Worm (Caenorhabditis elegans) whole organism, mixed stage, embryonic: Measurements from ENCODE around the gene E02A10.4.

Experiments used
- M03D4.4 ChIP-seq: sonication (generic microtip); optimal IDR thresholded peaks from 2 replicates; lab custom pipeline; 2017; ENCODE audit warnings: mild to moderate bottlenecking, missing genetic modification characterization, missing compliant biosample characterization
- bed-3 ChIP-seq: fragments of 200-800 bp; sonication (Bioruptor generic); optimal IDR thresholded peaks from 3 replicates; lab custom pipeline; 2018; ENCODE audit warnings: mild to moderate bottlenecking, missing genetic modification characterization, moderate library complexity, missing compliant biosample characterization
- blmp-1 ChIP-seq: fragments of 150-350 bp; optimal IDR thresholded peaks from 2 replicates; lab custom pipeline; 2014; ENCODE audit warnings: missing biosample characterization, missing genetic modification characterization
- ceh-39 ChIP-seq: fragments of 150-350 bp; optimal IDR thresholded peaks from 2 replicates; lab custom pipeline; 2014; ENCODE audit warnings: missing biosample characterization, missing genetic modification characterization
- ceh-43 ChIP-seq: fragments of 200-800 bp; sonication (Bioruptor generic); optimal IDR thresholded peaks from 2 replicates; lab custom pipeline; 2018; ENCODE audit warnings: mild to moderate bottlenecking, missing genetic modification characterization, moderate library complexity, missing compliant biosample characterization
- ceh-83 ChIP-seq: fragments of 200-800 bp; sonication (Bioruptor generic); optimal IDR thresholded peaks from 2 replicates; lab custom pipeline; 2018; ENCODE audit warnings: mild to moderate bottlenecking, missing genetic modification characterization, missing compliant biosample characterization
- ces-1 ChIP-seq: fragments of 150-350 bp; optimal IDR thresholded peaks from 2 replicates; lab custom pipeline; 2014; ENCODE audit warnings: missing biosample characterization, missing genetic modification reagents, missing genetic modification characterization
- cnd-1 ChIP-seq: fragments of 200-800 bp; sonication (Bioruptor generic); optimal IDR thresholded peaks from 2 replicates; lab custom pipeline; 2018; ENCODE audit warnings: mild to moderate bottlenecking, missing genetic modification characterization, missing compliant biosample characterization
- drap-1 ChIP-seq: fragments of 200-800 bp; sonication (Bioruptor generic); optimal IDR thresholded peaks from 3 replicates; lab custom pipeline; 2018; ENCODE audit warnings: mild to moderate bottlenecking, missing genetic modification characterization, missing compliant biosample characterization
- elt-1 ChIP-seq: sonication (generic microtip); optimal IDR thresholded peaks from 2 replicates; lab custom pipeline; 2017; ENCODE audit warnings: missing genetic modification characterization, mild to moderate bottlenecking, missing compliant biosample characterization, antibody characterized with exemption, moderate library complexity, borderline replicate concordance; ENCODE audit not compliant: insufficient read depth
- flh-1 ChIP-seq: fragments of 200-800 bp; sonication (Bioruptor generic); optimal IDR thresholded peaks from 2 replicates; lab custom pipeline; 2018; ENCODE audit warnings: mild to moderate bottlenecking, missing genetic modification characterization, moderate library complexity, missing compliant biosample characterization
- ham-2 ChIP-seq: fragments of 200-800 bp; sonication (Bioruptor generic); optimal IDR thresholded peaks from 2 replicates; lab custom pipeline; 2018; ENCODE audit warnings: mild to moderate bottlenecking, missing genetic modification characterization, missing compliant biosample characterization
- hlh-1 ChIP-seq: fragments of 150-350 bp; optimal IDR thresholded peaks from 2 replicates; lab custom pipeline; 2014; ENCODE audit warnings: missing biosample characterization, missing genetic modification reagents, missing genetic modification characterization
- lin-32 ChIP-seq: fragments of 200-800 bp; sonication (Bioruptor generic); optimal IDR thresholded peaks from 2 replicates; lab custom pipeline; 2018; ENCODE audit warnings: mild to moderate bottlenecking, missing genetic modification characterization, missing compliant biosample characterization
- lsy-2 ChIP-seq: fragments of 150-350 bp; optimal IDR thresholded peaks from 2 replicates; lab custom pipeline; 2014; ENCODE audit warnings: missing biosample characterization, missing genetic modification characterization
- mab-5 ChIP-seq: fragments of 150-350 bp; optimal IDR thresholded peaks from 2 replicates; lab custom pipeline; 2014; ENCODE audit warnings: missing biosample characterization, missing genetic modification characterization
- mep-1 ChIP-seq: fragments of 150-350 bp; optimal IDR thresholded peaks from 2 replicates; lab custom pipeline; 2017; ENCODE audit warnings: missing biosample characterization, missing genetic modification reagents, missing genetic modification characterization, inconsistent platforms
- mls-2 ChIP-seq: sonication (generic microtip); optimal IDR thresholded peaks from 2 replicates; lab custom pipeline; 2016; ENCODE audit warnings: mild to moderate bottlenecking, missing genetic modification characterization, moderate library complexity, missing compliant biosample characterization
- nhr-12 ChIP-seq: fragments of 150-350 bp; optimal IDR thresholded peaks from 2 replicates; lab custom pipeline; 2014; ENCODE audit warnings: missing biosample characterization, missing genetic modification characterization
- nhr-2 ChIP-seq: fragments of 150-350 bp; optimal IDR thresholded peaks from 2 replicates; lab custom pipeline; 2014; ENCODE audit warnings: missing biosample characterization, missing genetic modification characterization
- nhr-237 ChIP-seq: fragments of 150-350 bp; optimal IDR thresholded peaks from 2 replicates; lab custom pipeline; 2014; ENCODE audit warnings: missing biosample characterization, missing genetic modification characterization
- nhr-76 ChIP-seq: sonication (generic microtip); optimal IDR thresholded peaks from 2 replicates; lab custom pipeline; 2017; ENCODE audit warnings: missing biosample characterization, missing genetic modification characterization
- pha-4 ChIP-seq: fragments of 150-350 bp; optimal IDR thresholded peaks from 2 replicates; lab custom pipeline; 2018; ENCODE audit warnings: missing biosample characterization, missing genetic modification reagents, missing genetic modification characterization
- sem-2 ChIP-seq: fragments of 200-800 bp; sonication (Bioruptor generic); optimal IDR thresholded peaks from 2 replicates; lab custom pipeline; 2018; ENCODE audit warnings: mild to moderate bottlenecking, missing genetic modification characterization, missing compliant biosample characterization
- snpc-4 ChIP-seq: fragments of 150-350 bp; optimal IDR thresholded peaks from 2 replicates; lab custom pipeline; 2014; ENCODE audit warnings: missing biosample characterization, missing genetic modification characterization
- sptf-1 ChIP-seq: sonication (generic microtip); optimal IDR thresholded peaks from 2 replicates; lab custom pipeline; 2017; ENCODE audit warnings: mild to moderate bottlenecking, missing genetic modification characterization, moderate library complexity, missing compliant biosample characterization
- tbx-8 ChIP-seq: fragments of 200-800 bp; sonication (Bioruptor generic); optimal IDR thresholded peaks from 2 replicates; lab custom pipeline; 2018; ENCODE audit warnings: mild to moderate bottlenecking, missing genetic modification characterization, moderate library complexity, missing compliant biosample characterization
- unc-120 ChIP-seq: sonication (generic microtip); optimal IDR thresholded peaks from 2 replicates; lab custom pipeline; 2017; ENCODE audit warnings: missing genetic modification characterization, missing compliant biosample characterization; ENCODE audit not compliant: poor library complexity, severe bottlenecking
- unc-39 ChIP-seq: fragments of 150-350 bp; optimal IDR thresholded peaks from 2 replicates; lab custom pipeline; 2014; ENCODE audit warnings: missing biosample characterization, missing genetic modification characterization
- unc-62 ChIP-seq: fragments of 150-350 bp; optimal IDR thresholded peaks from 2 replicates; lab custom pipeline; 2014; ENCODE audit warnings: missing biosample characterization, missing genetic modification reagents, missing genetic modification characterization
- zip-8 ChIP-seq: fragments of 150-350 bp; optimal IDR thresholded peaks from 2 replicates; lab custom pipeline; 2014; ENCODE audit warnings: missing biosample characterization, missing genetic modification characterization
- ztf-11 ChIP-seq: fragments of 150-350 bp; optimal IDR thresholded peaks from 2 replicates; lab custom pipeline; 2014; ENCODE audit warnings: missing biosample characterization, missing genetic modification characterization

E02A10.4 gene

ce11 chrV:12567850-12568249 lies at the start of gene E02A10.4:
Gene E02A10.4, minus strand, starts transcription at chrV:12567950.
- TF ChIP-seq unc-120 (tag; lab: Kevin White, UChicago) (no peak), pha-4 (tag; lab: Kevin White, UChicago) (no peak), unc-62 (no peak), flh-1 (GFP tag; lab: Kevin White, UChicago) (no peak)

ce11 chrV:12612118-12612517 lies 44.4 kb upstream of the E02A10.4 start, which contains the start of gene cyc-2.2:
Gene cyc-2.2, minus strand, starts transcription at chrV:12612218.
- TF ChIP-seq tbx-8 (no peak), cnd-1 (no peak), lsy-2 (tag; lab: Kevin White, UChicago) (no peak), unc-39 (tag; lab: Kevin White, UChicago) (no peak), ceh-39 (tag; lab: Kevin White, UChicago) (no peak), nhr-76 (tag; lab: Kevin White, UChicago) (no peak), ztf-11 (tag; lab: Kevin White, UChicago) (no peak), ceh-43 (GFP tag; lab: Kevin White, UChicago) (no peak), lin-32 (GFP tag; lab: Kevin White, UChicago) (no peak), ceh-83 (no peak), drap-1 (GFP tag; lab: Kevin White, UChicago) (no peak), elt-1 (no peak), blmp-1 (tag; lab: Kevin White, UChicago) (no peak), unc-62 (no peak), nhr-237 (tag; lab: Kevin White, UChicago) (no peak), sem-2 (GFP tag; lab: Kevin White, UChicago) (no peak), hlh-1 (tag; lab: Kevin White, UChicago) (no peak)

- TF ChIP-seq nhr-2 = no peak
Observed at ce11 chrV:12611029-12611428, 43.3 kb upstream of the E02A10.4 start, which contains the start of gene cubn-1. Gene cubn-1, plus strand, starts transcription at chrV:12611329.

- TF ChIP-seq unc-39 (tag; lab: Kevin White, UChicago) = no peak
- TF ChIP-seq mep-1 (tag; lab: Kevin White, UChicago) = no peak
- TF ChIP-seq pha-4 (tag; lab: Kevin White, UChicago) = no peak
- TF ChIP-seq blmp-1 (tag; lab: Kevin White, UChicago) = no peak
- TF ChIP-seq zip-8 (tag; lab: Kevin White, UChicago) = no peak
- TF ChIP-seq M03D4.4 = no peak
- TF ChIP-seq tbx-8 = no peak
- TF ChIP-seq ceh-39 (tag; lab: Kevin White, UChicago) = no peak
- TF ChIP-seq sptf-1 (tag; lab: Kevin White, UChicago) = no peak
- no peak for TF ChIP-seq lsy-2 (tag; lab: Kevin White, UChicago)
- no peak for TF ChIP-seq nhr-237 (tag; lab: Kevin White, UChicago)
- no peak for TF ChIP-seq flh-1 (GFP tag; lab: Kevin White, UChicago)
- no peak for TF ChIP-seq unc-62
- TF ChIP-seq ceh-43 (GFP tag; lab: Kevin White, UChicago) = no peak
- TF ChIP-seq mab-5 = no peak
Observed at ce11 chrV:12609526-12609925, 41.8 kb upstream of the E02A10.4 start, which contains the start of gene ZC116.1. Gene ZC116.1, plus strand, starts transcription at chrV:12609826.

- TF ChIP-seq ztf-11 (tag; lab: Kevin White, UChicago) = no peak
- TF ChIP-seq ham-2 (GFP tag; lab: Kevin White, UChicago) = no peak
- TF ChIP-seq ceh-39 (tag; lab: Kevin White, UChicago) = no peak
- no peak for TF ChIP-seq pha-4 (tag; lab: Kevin White, UChicago)
- no peak for TF ChIP-seq sem-2 (GFP tag; lab: Kevin White, UChicago)
- TF ChIP-seq bed-3 (GFP tag; lab: Kevin White, UChicago) = no peak
- TF ChIP-seq ces-1 (GFP tag; lab: Kevin White, UChicago) = no peak
- TF ChIP-seq mls-2 (tag; lab: Kevin White, UChicago) = no peak
- no peak for TF ChIP-seq sptf-1 (tag; lab: Kevin White, UChicago)
- TF ChIP-seq nhr-12 (tag; lab: Kevin White, UChicago) = no peak
- no peak for TF ChIP-seq unc-39 (tag; lab: Kevin White, UChicago)
- TF ChIP-seq blmp-1 (tag; lab: Kevin White, UChicago) = no peak
- TF ChIP-seq nhr-2 = no peak
- no peak for TF ChIP-seq zip-8 (tag; lab: Kevin White, UChicago)
- no peak for TF ChIP-seq ceh-83
- no peak for TF ChIP-seq snpc-4 (tag; lab: Kevin White, UChicago)
- no peak for TF ChIP-seq flh-1 (GFP tag; lab: Kevin White, UChicago)
- no peak for TF ChIP-seq unc-120 (tag; lab: Kevin White, UChicago)
- TF ChIP-seq cnd-1 = no peak
Observed at ce11 chrV:12608857-12609256, 41.1 kb upstream of the E02A10.4 start, which contains the start of gene ZC116.5. Gene ZC116.5, minus strand, starts transcription at chrV:12608957.
